Worm (Caenorhabditis elegans): ENCODE data around the gene Y55F3AM.13.

DNA sequence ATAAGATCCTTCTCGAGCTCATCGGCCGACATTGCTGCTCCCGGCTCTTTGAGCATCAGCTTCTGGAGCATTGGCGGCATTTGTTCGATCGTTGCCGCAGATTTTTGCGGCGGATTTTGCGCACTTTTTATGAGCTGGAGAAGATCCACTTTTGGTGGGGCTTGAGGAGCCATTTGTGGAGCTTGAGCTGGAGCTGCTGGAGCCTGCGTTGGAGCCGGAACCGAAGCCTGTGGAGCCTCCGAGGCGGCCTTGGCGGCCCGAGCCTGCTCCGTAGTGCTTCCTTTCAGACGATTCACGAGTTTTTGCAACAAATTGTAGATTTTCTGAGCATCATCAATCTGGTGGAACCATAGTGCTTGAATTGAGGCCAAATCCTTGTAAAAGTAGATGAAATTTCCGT lies 2.1 kb downstream of the Y55F3AM.13 start:
- no peak for TF ChIP-seq unc-39 (tag; optimal IDR thresholded peaks at IDR 0.05)
- no peak for TF ChIP-seq pha-4 (tag; optimal IDR thresholded peaks at IDR 0.05)
- no peak for TF ChIP-seq nhr-25 (tag; optimal IDR thresholded peaks at IDR 0.05)
- no peak for TF ChIP-seq unc-62 (GFP tag; optimal IDR thresholded peaks at IDR 0.05)
- no peak for TF ChIP-seq ama-1 (optimal IDR thresholded peaks at IDR 0.05)
- no peak for TF ChIP-seq jun-1 (tag; optimal IDR thresholded peaks at IDR 0.05)
- TF ChIP-seq snpc-4 (tag; optimal IDR thresholded peaks at IDR 0.05) = no peak
- TF ChIP-seq nhr-237 (tag; optimal IDR thresholded peaks at IDR 0.05) = no peak
- TF ChIP-seq fos-1 (tag; optimal IDR thresholded peaks at IDR 0.05) = no peak

Data from whole organism, L3 larva.